Fruit fly (Drosophila melanogaster): ENCODE data around the gene CG14556.

CG14556 gene

dm6 chr3R:26081380-26081991, 45.0 kb upstream of the CG14556 start (continued):
- TF ChIP-seq tx (GFP tag; optimal IDR thresholded peaks at IDR 0.05) (no peak), CG5953 (GFP tag; IDR thresholded peaks at IDR 0.05) (no peak), Lpt (GFP tag; optimal IDR thresholded peaks at IDR 0.05) (no peak), CG10366 (GFP tag; IDR thresholded peaks at IDR 0.05) (peak; percentile 54), mirr (GFP tag; optimal IDR thresholded peaks at IDR 0.05) (no peak), rib (GFP tag; IDR thresholded peaks at IDR 0.05) (no peak), cwo (GFP tag; optimal IDR thresholded peaks at IDR 0.05) (no peak), CG16815 (GFP tag; optimal IDR thresholded peaks at IDR 0.05) (peak; percentile 45), PHDP (tag; optimal IDR thresholded peaks at IDR 0.05) (no peak), CG33213 (GFP tag; optimal IDR thresholded peaks at IDR 0.05) (no peak), CG15601 (tag; optimal IDR thresholded peaks at IDR 0.05) (peak; percentile 60), kah (GFP tag; optimal IDR thresholded peaks at IDR 0.05) (no peak), grn (GFP tag; optimal IDR thresholded peaks at IDR 0.05) (no peak), z (GFP tag; IDR thresholded peaks at IDR 0.05) (no peak), Hmr (GFP tag; optimal IDR thresholded peaks at IDR 0.05) (no peak), CG4730 (GFP tag; IDR thresholded peaks at IDR 0.05) (peak; percentile 27; the same call in 1 of the 2 replicates), ftz-f1 (GFP tag; optimal IDR thresholded peaks at IDR 0.05) (no peak), btn (GFP tag; optimal IDR thresholded peaks at IDR 0.05) (no peak), CG11695 (GFP tag; IDR thresholded peaks at IDR 0.05) (peak; percentile 54; the same call in 1 of the 3 replicates), caup (GFP tag; optimal IDR thresholded peaks at IDR 0.05; ENCODE audit: severe bottlenecking) (no peak), CG18476 (GFP tag; optimal IDR thresholded peaks at IDR 0.05) (no peak), CG11560 (tag; IDR thresholded peaks at IDR 0.05) (0 out of 3 replicates have a peak, but pooled peaks have one; percentile 39), CG6813 (GFP tag; optimal IDR thresholded peaks at IDR 0.05) (peak; percentile 12), CG3281 (GFP tag; optimal IDR thresholded peaks at IDR 0.05) (no peak), dimm (GFP tag; IDR thresholded peaks at IDR 0.05) (no peak), ind (GFP tag; optimal IDR thresholded peaks at IDR 0.05) (peak; percentile 48), lov (optimal IDR thresholded peaks at IDR 0.05) (no peak), lov (GFP tag; IDR thresholded peaks at IDR 0.05) (no peak), pb (GFP tag; optimal IDR thresholded peaks at IDR 0.05) (no peak), CG11398 (GFP tag; optimal IDR thresholded peaks at IDR 0.05) (no peak), usp (GFP tag; optimal IDR thresholded peaks at IDR 0.05) (no peak), CG9437 (GFP tag; optimal IDR thresholded peaks at IDR 0.05) (no peak), CG30020 (tag; optimal IDR thresholded peaks at IDR 0.05) (no peak), wdn (GFP tag; IDR thresholded peaks at IDR 0.05) (no peak), lola (GFP tag; optimal IDR thresholded peaks at IDR 0.05) (peak in 1 of 3 experiments; percentile 79), yki (optimal IDR thresholded peaks at IDR 0.05) (no peak), CG43689 (GFP tag; IDR thresholded peaks at IDR 0.05) (no peak), dpn (GFP tag; optimal IDR thresholded peaks at IDR 0.05) (no peak), ac (GFP tag; optimal IDR thresholded peaks at IDR 0.05) (no peak), knrl (GFP tag; IDR thresholded peaks at IDR 0.05; ENCODE audit: partially characterized antibody) (no peak), CG1024 (GFP tag; IDR thresholded peaks at IDR 0.05) (peak; percentile 54; the same call in 1 of the 2 replicates), CG10462 (GFP tag; optimal IDR thresholded peaks at IDR 0.05) (no peak), CG4282 (GFP tag; optimal IDR thresholded peaks at IDR 0.05) (no peak), p53 (GFP tag; optimal IDR thresholded peaks at IDR 0.05) (no peak), hbn (GFP tag; IDR thresholded peaks at IDR 0.05; ENCODE audit: partially characterized antibody) (no peak), tio (GFP tag; optimal IDR thresholded peaks at IDR 0.05) (peak; percentile 24), HHEX (GFP tag; optimal IDR thresholded peaks at IDR 0.05) (no peak), B-H2 (GFP tag; optimal IDR thresholded peaks at IDR 0.05) (no peak), CG1529 (GFP tag; optimal IDR thresholded peaks at IDR 0.05) (peak; percentile 45), CG1792 (GFP tag; optimal IDR thresholded peaks at IDR 0.05) (no peak), aop (GFP tag; IDR thresholded peaks at IDR 0.05) (no peak)

All from whole organism, embryonic.